Worm (Caenorhabditis elegans) whole organism, young adult: ENCODE results near the gene C05D9.3.

Source experiments
- B0336.3 ChIP-seq: fragments of 200-800 bp; sonication (Bioruptor generic); IDR thresholded peaks from 2 replicates; pipeline ENCODE4 v1.3.6; 2022; ENCODE audit warnings: missing genetic modification characterization, missing compliant biosample characterization
- C06A6.2 ChIP-seq: fragments of 200-800 bp; sonication (Bioruptor generic); conservative IDR thresholded peaks from 2 replicates; pipeline ENCODE4 v1.3.6; 2022; ENCODE audit warnings: missing genetic modification characterization, missing compliant biosample characterization
- C17E4.6 ChIP-seq: fragments of 200-800 bp; sonication (Bioruptor generic); IDR thresholded peaks from 2 replicates; pipeline ENCODE4 v1.3.6; 2022; ENCODE audit warnings: missing genetic modification reagents, missing genetic modification characterization, missing compliant biosample characterization
- F39B2.1 ChIP-seq: fragments of 200-800 bp; sonication (Bioruptor generic); IDR thresholded peaks from 2 replicates; pipeline ENCODE4 v1.3.6; 2022; ENCODE audit warnings: missing genetic modification reagents, missing genetic modification characterization, missing compliant biosample characterization
- F49E8.2 ChIP-seq: sonication (generic microtip); optimal IDR thresholded peaks from 3 replicates; lab custom pipeline; 2017; ENCODE audit warnings: missing genetic modification characterization, mild to moderate bottlenecking, missing compliant biosample characterization, antibody characterized with exemption, moderate library complexity; ENCODE audit not compliant: insufficient read depth
- F52B5.7 ChIP-seq: sonication (generic microtip); optimal IDR thresholded peaks from 2 replicates; lab custom pipeline; 2016; ENCODE audit warnings: mild to moderate bottlenecking, missing genetic modification characterization, missing compliant biosample characterization
- F55B11.4 ChIP-seq: sonication (generic microtip); optimal IDR thresholded peaks from 2 replicates; lab custom pipeline; 2016; ENCODE audit warnings: missing compliant biosample characterization, missing genetic modification characterization, borderline replicate concordance; ENCODE audit not compliant: insufficient read depth
- F57A8.1 ChIP-seq: fragments of 200-800 bp; sonication (Bioruptor generic); optimal IDR thresholded peaks from 2 replicates; lab custom pipeline; 2018; ENCODE audit warnings: mild to moderate bottlenecking, missing genetic modification characterization, moderate library complexity, missing compliant biosample characterization
- T07F8.4 ChIP-seq: sonication (generic microtip); optimal IDR thresholded peaks from 2 replicates; lab custom pipeline; 2016; ENCODE audit warnings: mild to moderate bottlenecking, missing genetic modification characterization, moderate library complexity, missing compliant biosample characterization
- T26A5.8 ChIP-seq: sonication (generic microtip); optimal IDR thresholded peaks from 2 replicates; lab custom pipeline; 2016; ENCODE audit warnings: missing genetic modification characterization, missing compliant biosample characterization
- Y53F4B.3 ChIP-seq: fragments of 200-800 bp; sonication (Bioruptor generic); IDR thresholded peaks from 2 replicates; pipeline ENCODE4 v1.3.6; 2022; ENCODE audit warnings: missing genetic modification reagents, missing genetic modification characterization, missing compliant biosample characterization
- Y53G8AR.9 ChIP-seq: fragments of 200-800 bp; sonication (Bioruptor generic); conservative IDR thresholded peaks from 2 replicates; pipeline ENCODE4 v1.3.6; 2022; ENCODE audit warnings: missing genetic modification reagents, missing genetic modification characterization, missing compliant biosample characterization
- Y95B8A.8 ChIP-seq: fragments of 200-800 bp; sonication (Bioruptor generic); IDR thresholded peaks from 2 replicates; pipeline ENCODE4 v1.3.6; 2022; ENCODE audit warnings: missing genetic modification reagents, missing genetic modification characterization, missing compliant biosample characterization
- ZK185.1 ChIP-seq: sonication (generic microtip); optimal IDR thresholded peaks from 2 replicates; lab custom pipeline; 2016; ENCODE audit warnings: mild to moderate bottlenecking, missing genetic modification characterization, missing compliant biosample characterization; ENCODE audit not compliant: poor library complexity, severe bottlenecking
- attf-6 ChIP-seq: fragments of 200-800 bp; sonication (Bioruptor generic); IDR thresholded peaks from 2 replicates; pipeline ENCODE4 v1.3.6; 2022; ENCODE audit warnings: missing genetic modification reagents, missing genetic modification characterization, missing compliant biosample characterization
- bed-1 ChIP-seq: fragments of 200-800 bp; sonication (Bioruptor generic); IDR thresholded peaks from 2 replicates; pipeline ENCODE4 v1.3.6; 2022; ENCODE audit warnings: missing genetic modification reagents, missing genetic modification characterization, missing compliant biosample characterization
- bed-2 ChIP-seq: fragments of 200-800 bp; sonication (Bioruptor generic); IDR thresholded peaks from 2 replicates; pipeline ENCODE4 v1.3.6; 2022; ENCODE audit warnings: missing genetic modification reagents, missing genetic modification characterization, missing compliant biosample characterization
- ccch-3 ChIP-seq: fragments of 200-800 bp; sonication (Bioruptor generic); optimal IDR thresholded peaks from 2 replicates; lab custom pipeline; 2018; ENCODE audit warnings: mild to moderate bottlenecking, missing genetic modification characterization, missing compliant biosample characterization
- ceh-58 ChIP-seq: fragments of 200-800 bp; sonication (Bioruptor generic); IDR thresholded peaks from 2 replicates; pipeline ENCODE4 v1.3.6; 2022; ENCODE audit warnings: missing genetic modification characterization, missing compliant biosample characterization
- ceh-79 ChIP-seq: sonication (generic microtip); optimal IDR thresholded peaks from 2 replicates; lab custom pipeline; 2017; ENCODE audit warnings: mild to moderate bottlenecking, missing genetic modification characterization, missing compliant biosample characterization
- chd-7 ChIP-seq: sonication (generic microtip); optimal IDR thresholded peaks from 2 replicates; lab custom pipeline; 2016; ENCODE audit warnings: mild to moderate bottlenecking, missing genetic modification characterization, moderate library complexity, missing compliant biosample characterization
- ets-4 ChIP-seq: fragments of 200-800 bp; sonication (Bioruptor generic); optimal IDR thresholded peaks from 2 replicates; lab custom pipeline; 2018; ENCODE audit warnings: mild to moderate bottlenecking, missing genetic modification characterization, missing compliant biosample characterization
- fkh-3 ChIP-seq: sonication (generic microtip); optimal IDR thresholded peaks from 2 replicates; lab custom pipeline; 2016; ENCODE audit warnings: mild to moderate bottlenecking, missing genetic modification characterization, missing compliant biosample characterization
- gei-17 ChIP-seq: fragments of 200-800 bp; sonication (Bioruptor generic); optimal IDR thresholded peaks from 2 replicates; lab custom pipeline; 2018; ENCODE audit warnings: mild to moderate bottlenecking, missing genetic modification characterization, missing compliant biosample characterization
- him-1 ChIP-seq: sonication (generic microtip); optimal IDR thresholded peaks from 2 replicates; lab custom pipeline; 2016; ENCODE audit warnings: missing genotype, missing genetic modification reagents, missing genetic modification characterization, missing compliant biosample characterization
- hlh-26 ChIP-seq: fragments of 200-800 bp; sonication (Bioruptor generic); conservative IDR thresholded peaks from 2 replicates; pipeline ENCODE4 v1.3.6; 2022; ENCODE audit warnings: missing genetic modification reagents, missing genetic modification characterization, missing compliant biosample characterization
- hmg-1.2 ChIP-seq: fragments of 200-800 bp; sonication (Bioruptor generic); IDR thresholded peaks from 2 replicates; pipeline ENCODE4 v1.3.6; 2022; ENCODE audit warnings: missing genetic modification reagents, missing genetic modification characterization, missing compliant biosample characterization
- hrde-1 ChIP-seq: sonication (generic microtip); optimal IDR thresholded peaks from 2 replicates; lab custom pipeline; 2016; ENCODE audit warnings: missing genetic modification characterization, mild to moderate bottlenecking, missing compliant biosample characterization, moderate library complexity, missing genotype, missing genetic modification reagents, borderline replicate concordance
- let-607 ChIP-seq, 2 experiments: fragments of 200-800 bp in 1 of 2; sonication (Bioruptor generic) in 1 of 2; sonication (generic microtip) in 1 of 2; optimal IDR thresholded peaks; 2 replicates each; lab custom pipeline; 2016 to 2018; ENCODE audit warnings: mild to moderate bottlenecking in 2 of 2, missing compliant biosample characterization in 2 of 2, missing genetic modification characterization in 2 of 2, moderate library complexity in 2 of 2, missing genotype in 1 of 2
- madf-10 ChIP-seq: sonication (generic microtip); optimal IDR thresholded peaks from 2 replicates; lab custom pipeline; 2016; ENCODE audit warnings: mild to moderate bottlenecking, missing genetic modification characterization, missing compliant biosample characterization
- madf-8 ChIP-seq: fragments of 200-800 bp; sonication (Bioruptor generic); conservative IDR thresholded peaks from 2 replicates; pipeline ENCODE4 v1.3.6; 2022; ENCODE audit warnings: missing genetic modification reagents, missing genetic modification characterization, missing compliant biosample characterization
- nhr-80 ChIP-seq: sonication (generic microtip); optimal IDR thresholded peaks from 2 replicates; lab custom pipeline; 2016; ENCODE audit warnings: missing genetic modification characterization, missing compliant biosample characterization
- nhr-90 ChIP-seq: sonication (generic microtip); optimal IDR thresholded peaks from 2 replicates; lab custom pipeline; 2016; ENCODE audit warnings: missing genotype, mild to moderate bottlenecking, missing genetic modification characterization, missing compliant biosample characterization
- pbrm-1 ChIP-seq: fragments of 200-800 bp; sonication (Bioruptor generic); IDR thresholded peaks from 2 replicates; pipeline ENCODE4 v1.3.6; 2022; ENCODE audit warnings: missing genetic modification reagents, missing genetic modification characterization, missing compliant biosample characterization
- sptf-2 ChIP-seq: fragments of 200-800 bp; sonication (Bioruptor generic); optimal IDR thresholded peaks from 2 replicates; lab custom pipeline; 2018; ENCODE audit warnings: mild to moderate bottlenecking, missing genetic modification characterization, missing compliant biosample characterization
- tbp1 ChIP-seq: fragments of 200-800 bp; sonication (Bioruptor generic); optimal IDR thresholded peaks from 2 replicates; lab custom pipeline; 2018; ENCODE audit warnings: mild to moderate bottlenecking, missing genetic modification characterization, missing compliant biosample characterization
- unc-130 ChIP-seq: sonication (generic microtip); optimal IDR thresholded peaks from 2 replicates; lab custom pipeline; 2016; ENCODE audit warnings: missing genetic modification reagents, missing genetic modification characterization, missing compliant biosample characterization
- ztf-18 ChIP-seq: sonication (generic microtip); optimal IDR thresholded peaks from 2 replicates; lab custom pipeline; 2016; ENCODE audit warnings: missing genotype, mild to moderate bottlenecking, missing genetic modification characterization, missing compliant biosample characterization
- ztf-22 ChIP-seq: fragments of 200-800 bp; sonication (Bioruptor generic); optimal IDR thresholded peaks from 2 replicates; lab custom pipeline; 2018; ENCODE audit warnings: mild to moderate bottlenecking, missing genetic modification characterization, moderate library complexity, missing compliant biosample characterization

The C05D9.3 gene

ce11 chrX:1115207-1115606 lies 3.5 kb downstream of the C05D9.3 start:
- TF ChIP-seq hmg-1.2: no peak
- TF ChIP-seq ztf-18 (tag; lab: Kevin White, UChicago): no peak
- no peak for TF ChIP-seq bed-1
- TF ChIP-seq T26A5.8 (tag; lab: Kevin White, UChicago): no peak
- no peak for TF ChIP-seq tbp1 (GFP tag; lab: Kevin White, UChicago)
- TF ChIP-seq ztf-22 (GFP tag; lab: Kevin White, UChicago): no peak
- no peak for TF ChIP-seq pbrm-1 (GFP tag; lab: Robert Waterston, UW)
- no peak for TF ChIP-seq F55B11.4 (tag; lab: Kevin White, UChicago)
- TF ChIP-seq him-1 (tag; lab: Kevin White, UChicago): no peak
- TF ChIP-seq B0336.3: no peak
- TF ChIP-seq sptf-2: no peak
- no peak for TF ChIP-seq Y53F4B.3 (GFP tag; lab: Robert Waterston, UW)
- no peak for TF ChIP-seq F52B5.7
- TF ChIP-seq ets-4 (GFP tag; lab: Kevin White, UChicago): no peak
- no peak for TF ChIP-seq gei-17
- no peak for TF ChIP-seq F49E8.2 (tag; lab: Kevin White, UChicago)
- no peak for TF ChIP-seq T07F8.4

ce11 chrX:1117252-1117651 lies 5.5 kb downstream of the C05D9.3 start:
- TF ChIP-seq T07F8.4: no peak
- TF ChIP-seq nhr-90 (tag; lab: Kevin White, UChicago): no peak
- no peak for TF ChIP-seq Y95B8A.8 (GFP tag; lab: Robert Waterston, UW)
- no peak for TF ChIP-seq hrde-1 (tag; lab: Kevin White, UChicago)
- TF ChIP-seq let-607 (tag; optimal IDR thresholded peaks at IDR 0.05; lab: Kevin White, UChicago): peak in 1 of 2 experiments; percentile 73
- no peak for TF ChIP-seq ccch-3 (GFP tag; lab: Kevin White, UChicago)
- TF ChIP-seq nhr-80 (tag; lab: Kevin White, UChicago): peak; percentile 87
- no peak for TF ChIP-seq madf-10 (tag; lab: Kevin White, UChicago)
- TF ChIP-seq fkh-3 (tag; lab: Kevin White, UChicago): no peak

- TF ChIP-seq C17E4.6 (GFP tag; lab: Robert Waterston, UW): no peak
- no peak for TF ChIP-seq madf-10 (tag; lab: Kevin White, UChicago)
- TF ChIP-seq ceh-79 (tag; lab: Kevin White, UChicago): no peak
- TF ChIP-seq attf-6: no peak
- no peak for TF ChIP-seq T07F8.4
- no peak for TF ChIP-seq C06A6.2 (GFP tag; lab: Robert Waterston, UW)
- TF ChIP-seq F39B2.1 (GFP tag; lab: Robert Waterston, UW): no peak
- TF ChIP-seq chd-7: no peak
- TF ChIP-seq tbp1 (GFP tag; lab: Kevin White, UChicago): no peak
- no peak for TF ChIP-seq Y53G8AR.9 (GFP tag; lab: Robert Waterston, UW)
- no peak for TF ChIP-seq unc-130 (GFP tag; lab: Kevin White, UChicago)
- no peak for TF ChIP-seq bed-2 (GFP tag; lab: Robert Waterston, UW)
- no peak for TF ChIP-seq ZK185.1 (tag; lab: Kevin White, UChicago)
- no peak for TF ChIP-seq F57A8.1 (GFP tag; lab: Kevin White, UChicago)
- TF ChIP-seq hlh-26 (GFP tag; lab: Robert Waterston, UW): no peak
- TF ChIP-seq ztf-22 (GFP tag; lab: Kevin White, UChicago): no peak
- no peak for TF ChIP-seq madf-8 (GFP tag; lab: Robert Waterston, UW)
- no peak for TF ChIP-seq ceh-58 (GFP tag; lab: Robert Waterston, UW)
- TF ChIP-seq, all 124 proteins: peak for 0
Measured at ce11 chrX:1119305-1119704, 7.6 kb downstream of the C05D9.3 start, which contains the start of gene C05D9.7. C05D9.7 (minus strand) TSS chrX:1119405.
